Worm (Caenorhabditis elegans) whole organism, L4 larva: ENCODE data around the gene ZK1307.7.

Source experiments
- F10B5.3 ChIP-seq: sonication (generic microtip); optimal IDR thresholded peaks from 2 replicates; lab custom pipeline; 2016; ENCODE audit warnings: mild to moderate bottlenecking, missing genetic modification characterization, missing compliant biosample characterization
- F37D6.2 ChIP-seq: sonication (generic microtip); optimal IDR thresholded peaks from 2 replicates; lab custom pipeline; 2016; ENCODE audit warnings: mild to moderate bottlenecking, missing genetic modification characterization, missing compliant biosample characterization
- F44E2.7 ChIP-seq: fragments of 200-800 bp; sonication (Bioruptor generic); IDR thresholded peaks from 2 replicates; pipeline ENCODE4 v2.1.2; 2022; ENCODE audit warnings: missing genetic modification characterization, missing compliant biosample characterization
- F49E8.2 ChIP-seq: sonication (generic microtip); optimal IDR thresholded peaks from 2 replicates; lab custom pipeline; 2016; ENCODE audit warnings: missing compliant biosample characterization, mild to moderate bottlenecking, missing genetic modification characterization, borderline replicate concordance
- T26A8.4 ChIP-seq: fragments of 200-800 bp; sonication (Bioruptor generic); IDR thresholded peaks from 2 replicates; pipeline ENCODE4 v1.3.6; 2022; ENCODE audit warnings: missing genetic modification characterization, missing compliant biosample characterization
- Y105C5A.15 ChIP-seq: fragments of 200-800 bp; sonication (Bioruptor generic); IDR thresholded peaks from 2 replicates; pipeline ENCODE4 v1.3.6; 2022; ENCODE audit warnings: missing genetic modification characterization, missing compliant biosample characterization
- Y5F2A.4 ChIP-seq: fragments of 200-800 bp; sonication (Bioruptor generic); optimal IDR thresholded peaks from 2 replicates; lab custom pipeline; 2018; ENCODE audit warnings: mild to moderate bottlenecking, missing genetic modification characterization, missing compliant biosample characterization
- Y75B8A.6 ChIP-seq: fragments of 200-800 bp; sonication (Bioruptor generic); IDR thresholded peaks from 2 replicates; pipeline ENCODE4 v1.3.6; 2022; ENCODE audit warnings: missing genetic modification reagents, missing genetic modification characterization, missing compliant biosample characterization
- ZK337.2 ChIP-seq: fragments of 200-800 bp; sonication (Bioruptor generic); IDR thresholded peaks from 2 replicates; pipeline ENCODE4 v1.3.6; 2022; ENCODE audit warnings: missing genetic modification reagents, missing genetic modification characterization, missing compliant biosample characterization
- aha-1 ChIP-seq: fragments of 150-350 bp; peaks from one replicate; lab custom pipeline; 2014; ENCODE audit warnings: missing biosample characterization, missing genetic modification characterization
- arid-1 ChIP-seq: fragments of 200-800 bp; sonication (Bioruptor generic); conservative IDR thresholded peaks from 2 replicates; pipeline ENCODE4 v1.3.6; 2022; ENCODE audit warnings: missing genetic modification reagents, missing genetic modification characterization, missing compliant biosample characterization
- attf-4 ChIP-seq: sonication (generic microtip); optimal IDR thresholded peaks from 3 replicates; lab custom pipeline; 2017; ENCODE audit warnings: missing biosample characterization, missing genetic modification characterization
- ceh-20 ChIP-seq: fragments of 200-800 bp; sonication (Bioruptor generic); IDR thresholded peaks from 2 replicates; pipeline ENCODE4 v1.3.6; 2022; ENCODE audit warnings: missing genetic modification reagents, missing genetic modification characterization, missing compliant biosample characterization
- ceh-32 ChIP-seq: sonication (generic microtip); optimal IDR thresholded peaks from 2 replicates; lab custom pipeline; 2016; ENCODE audit warnings: mild to moderate bottlenecking, missing genetic modification characterization, missing compliant biosample characterization; ENCODE audit not compliant: poor library complexity
- ceh-82 ChIP-seq: sonication (generic microtip); optimal IDR thresholded peaks from 2 replicates; lab custom pipeline; 2017; ENCODE audit warnings: missing biosample characterization, missing genetic modification characterization
- ctbp-1 ChIP-seq: fragments of 200-800 bp; sonication (Bioruptor generic); IDR thresholded peaks from 2 replicates; pipeline ENCODE4 v1.3.6; 2022; ENCODE audit warnings: missing genetic modification reagents, missing genetic modification characterization, missing compliant biosample characterization
- daf-19 ChIP-seq: fragments of 200-800 bp; sonication (Bioruptor generic); conservative IDR thresholded peaks from 2 replicates; pipeline ENCODE4 v1.3.6; 2022; ENCODE audit warnings: missing genetic modification characterization, missing compliant biosample characterization
- duxl-1 ChIP-seq: sonication (generic microtip); optimal IDR thresholded peaks from 2 replicates; lab custom pipeline; 2016; ENCODE audit warnings: mild to moderate bottlenecking, missing genetic modification characterization, moderate library complexity, missing compliant biosample characterization; ENCODE audit not compliant: poor library complexity
- dve-1 ChIP-seq: sonication (generic microtip); optimal IDR thresholded peaks from 2 replicates; lab custom pipeline; 2017; ENCODE audit warnings: antibody characterized with exemption, mild to moderate bottlenecking, missing genetic modification characterization, missing compliant biosample characterization; ENCODE audit not compliant: insufficient read depth
- fkh-10 ChIP-seq: fragments of 150-350 bp; optimal IDR thresholded peaks from 2 replicates; lab custom pipeline; 2014; ENCODE audit warnings: missing biosample characterization, missing genetic modification reagents, missing genetic modification characterization
- gei-8 ChIP-seq: fragments of 200-800 bp; sonication (Bioruptor generic); optimal IDR thresholded peaks from 2 replicates; lab custom pipeline; 2018; ENCODE audit warnings: mild to moderate bottlenecking, missing genetic modification characterization, missing compliant biosample characterization
- hlh-11 ChIP-seq: fragments of 200-800 bp; sonication (Bioruptor generic); optimal IDR thresholded peaks from 2 replicates; lab custom pipeline; 2018; ENCODE audit warnings: mild to moderate bottlenecking, missing genetic modification characterization, missing compliant biosample characterization
- lin-29 ChIP-seq: fragments of 200-800 bp; sonication (Bioruptor generic); IDR thresholded peaks from 2 replicates; pipeline ENCODE4 v1.3.6; 2022; ENCODE audit warnings: missing genetic modification reagents, missing genetic modification characterization, missing compliant biosample characterization
- lin-39 ChIP-seq: fragments of 150-350 bp; optimal IDR thresholded peaks from 2 replicates; lab custom pipeline; 2014; ENCODE audit warnings: missing biosample characterization, missing genetic modification reagents, missing genetic modification characterization
- lir-3 ChIP-seq: sonication (generic microtip); optimal IDR thresholded peaks from 2 replicates; lab custom pipeline; 2016; ENCODE audit warnings: mild to moderate bottlenecking, missing genetic modification characterization, missing compliant biosample characterization
- lsy-2 ChIP-seq, 2 experiments: fragments of 150-350 bp in 1 of 2; sonication (generic microtip) in 1 of 2; optimal IDR thresholded peaks; 2 replicates each; lab custom pipeline; 2014 to 2017; ENCODE audit warnings: missing biosample characterization in 2 of 2, missing genetic modification characterization in 2 of 2
- madf-5 ChIP-seq, 2 experiments: fragments of 200-800 bp; sonication (Bioruptor generic); IDR thresholded peaks; 2 replicates each; pipeline ENCODE4 v1.3.6; 2022; ENCODE audit warnings: missing compliant biosample characterization in 2 of 2, missing genetic modification characterization in 2 of 2
- madf-9 ChIP-seq: fragments of 200-800 bp; sonication (Bioruptor generic); conservative IDR thresholded peaks from 2 replicates; pipeline ENCODE4 v1.3.6; 2022; ENCODE audit warnings: missing genetic modification reagents, missing genetic modification characterization, missing compliant biosample characterization
- mdl-1 ChIP-seq, 2 experiments: fragments of 150-350 bp in 1 of 2; sonication (generic microtip) in 1 of 2; optimal IDR thresholded peaks; 2 replicates each; lab custom pipeline; 2014 to 2017; ENCODE audit warnings: missing biosample characterization in 2 of 2, missing genetic modification characterization in 2 of 2
- mep-1 ChIP-seq: fragments of 150-350 bp; sonication (generic microtip); optimal IDR thresholded peaks from 3 replicates; lab custom pipeline; 2014; ENCODE audit warnings: missing biosample characterization, missing genetic modification characterization
- mes-2 ChIP-seq: sonication (generic microtip); optimal IDR thresholded peaks from 2 replicates; lab custom pipeline; 2016; ENCODE audit warnings: missing genotype, mild to moderate bottlenecking, missing genetic modification characterization, missing compliant biosample characterization; ENCODE audit not compliant: poor library complexity, severe bottlenecking
- nhr-102 ChIP-seq: sonication (generic microtip); optimal IDR thresholded peaks from 2 replicates; lab custom pipeline; 2016; ENCODE audit warnings: mild to moderate bottlenecking, missing genetic modification characterization, moderate library complexity, missing compliant biosample characterization
- nhr-11 ChIP-seq: fragments of 150-350 bp; optimal IDR thresholded peaks from 2 replicates; lab custom pipeline; 2014; ENCODE audit warnings: missing biosample characterization, missing genetic modification characterization
- nhr-237 ChIP-seq: sonication (generic microtip); optimal IDR thresholded peaks from 2 replicates; lab custom pipeline; 2017; ENCODE audit warnings: missing biosample characterization, missing genetic modification characterization
- nhr-25 ChIP-seq: sonication (generic microtip); optimal IDR thresholded peaks from 2 replicates; lab custom pipeline; 2017; ENCODE audit warnings: missing genetic modification characterization, mild to moderate bottlenecking, missing compliant biosample characterization, antibody characterized with exemption, moderate library complexity, borderline replicate concordance; ENCODE audit not compliant: insufficient read depth
- nhr-48 ChIP-seq: sonication (generic microtip); optimal IDR thresholded peaks from 2 replicates; lab custom pipeline; 2016; ENCODE audit warnings: mild to moderate bottlenecking, missing genetic modification characterization, missing compliant biosample characterization
- nhr-6 ChIP-seq: fragments of 150-350 bp; optimal IDR thresholded peaks from 2 replicates; lab custom pipeline; 2014; ENCODE audit warnings: missing biosample characterization, missing genetic modification characterization
- nhr-76 ChIP-seq: fragments of 150-350 bp; optimal IDR thresholded peaks from 2 replicates; lab custom pipeline; 2014; ENCODE audit warnings: missing biosample characterization, missing genetic modification characterization
- pha-4 ChIP-seq, 2 experiments: fragments of 150-350 bp in 1 of 2; fragments of 200-800 bp in 1 of 2; sonication (Bioruptor generic) in 1 of 2; IDR thresholded peaks in 1 of 2; optimal IDR thresholded peaks in 1 of 2; 2 replicates each; pipeline versions ENCODE4 v1.3.6 to Lab custom; 2014 to 2022; ENCODE audit warnings: missing genetic modification characterization in 2 of 2, missing genetic modification reagents in 2 of 2, missing biosample characterization in 1 of 2, missing compliant biosample characterization in 1 of 2
- php-3 ChIP-seq: fragments of 200-800 bp; sonication (Bioruptor generic); IDR thresholded peaks from 2 replicates; pipeline ENCODE4 v1.3.6; 2022; ENCODE audit warnings: missing genetic modification reagents, missing genetic modification characterization, missing compliant biosample characterization
- snpc-4 ChIP-seq: fragments of 150-350 bp; optimal IDR thresholded peaks from 2 replicates; lab custom pipeline; 2014; ENCODE audit warnings: missing biosample characterization, missing genetic modification characterization
- tra-1 ChIP-seq: fragments of 200-800 bp; sonication (Bioruptor generic); IDR thresholded peaks from 2 replicates; pipeline ENCODE4 v1.3.6; 2022; ENCODE audit warnings: missing genetic modification reagents, missing genetic modification characterization, missing compliant biosample characterization
- unc-39 ChIP-seq: sonication (generic microtip); optimal IDR thresholded peaks from 2 replicates; lab custom pipeline; 2017; ENCODE audit warnings: missing biosample characterization, missing genetic modification characterization
- zip-11 ChIP-seq: fragments of 200-800 bp; sonication (Bioruptor generic); IDR thresholded peaks from 2 replicates; pipeline ENCODE4 v1.3.6; 2022; ENCODE audit warnings: missing genetic modification characterization, missing compliant biosample characterization
- zip-2 ChIP-seq: fragments of 150-350 bp; optimal IDR thresholded peaks from 2 replicates; lab custom pipeline; 2014; ENCODE audit warnings: missing biosample characterization, missing genetic modification characterization
- ztf-7 ChIP-seq: fragments of 150-350 bp; optimal IDR thresholded peaks from 2 replicates; lab custom pipeline; 2014; ENCODE audit warnings: missing biosample characterization, missing genetic modification characterization

ZK1307.7 gene

ce11 chrII:9601679-9602078, 34.7 kb upstream of the ZK1307.7 start (continued):
- TF ChIP-seq ceh-82 (tag; lab: Kevin White, UChicago) (no peak), daf-19 (GFP tag; lab: Robert Waterston, UW) (no peak), madf-9 (GFP tag; lab: Robert Waterston, UW) (no peak), F10B5.3 (tag; lab: Kevin White, UChicago) (no peak), ctbp-1 (GFP tag; lab: Robert Waterston, UW) (no peak), nhr-6 (tag; lab: Kevin White, UChicago) (no peak), arid-1 (no peak), nhr-11 (tag; lab: Kevin White, UChicago) (peak; percentile 82), ceh-32 (tag; lab: Kevin White, UChicago) (no peak)

DNA sequence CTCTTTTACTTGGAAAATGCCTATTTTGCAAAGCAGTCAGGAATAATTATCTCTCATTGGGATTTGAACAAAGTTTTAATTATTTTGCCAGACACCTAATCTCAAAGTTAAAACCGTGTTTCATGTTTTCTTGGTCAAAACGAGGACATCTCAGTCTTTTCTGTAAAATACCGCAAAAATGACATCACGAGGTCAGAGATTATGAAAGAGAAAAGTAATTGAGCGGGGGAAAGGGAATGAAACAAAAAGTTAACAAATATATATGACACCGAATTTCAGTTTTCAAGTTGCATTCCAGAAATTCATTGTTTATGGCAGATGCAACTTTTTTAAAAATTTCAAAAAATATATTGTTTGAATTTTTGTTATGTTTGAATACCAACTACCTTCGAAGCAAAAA, 33.8 kb upstream of the ZK1307.7 start:
- TF ChIP-seq ztf-7 (tag; lab: Kevin White, UChicago): no peak
- no peak for TF ChIP-seq mes-2 (tag; lab: Kevin White, UChicago)
- no peak for TF ChIP-seq nhr-76 (tag; lab: Kevin White, UChicago)
- no peak for TF ChIP-seq gei-8 (GFP tag; lab: Kevin White, UChicago)
- no peak for TF ChIP-seq Y75B8A.6 (GFP tag; lab: Robert Waterston, UW)
- no peak for TF ChIP-seq F44E2.7 (GFP tag; lab: Robert Waterston, UW)
- TF ChIP-seq T26A8.4 (GFP tag; lab: Robert Waterston, UW): no peak
- TF ChIP-seq dve-1: peak; percentile 46
- no peak for TF ChIP-seq attf-4 (tag; lab: Kevin White, UChicago)
- TF ChIP-seq pha-4 (GFP tag; IDR thresholded peaks at IDR 0.05; lab: Robert Waterston, UW): no peak
- no peak for TF ChIP-seq pha-4 (tag; optimal IDR thresholded peaks at IDR 0.05; lab: Kevin White, UChicago)
- TF ChIP-seq zip-2 (tag; lab: Kevin White, UChicago): no peak
- TF ChIP-seq lsy-2 (tag; optimal IDR thresholded peaks at IDR 0.05; lab: Kevin White, UChicago): no peak
- TF ChIP-seq nhr-237 (tag; lab: Kevin White, UChicago): no peak
- TF ChIP-seq lir-3 (tag; lab: Kevin White, UChicago): no peak
- TF ChIP-seq hlh-11 (tag; lab: Kevin White, UChicago): no peak
- TF ChIP-seq fkh-10 (GFP tag; lab: Kevin White, UChicago): no peak
- TF ChIP-seq zip-11 (GFP tag; lab: Robert Waterston, UW): no peak
- TF ChIP-seq aha-1: peak; percentile 89
- TF ChIP-seq Y105C5A.15 (GFP tag; lab: Robert Waterston, UW): no peak
- TF ChIP-seq madf-9 (GFP tag; lab: Robert Waterston, UW): no peak
- TF ChIP-seq mep-1 (tag; lab: Kevin White, UChicago): peak; percentile 4

DNA sequence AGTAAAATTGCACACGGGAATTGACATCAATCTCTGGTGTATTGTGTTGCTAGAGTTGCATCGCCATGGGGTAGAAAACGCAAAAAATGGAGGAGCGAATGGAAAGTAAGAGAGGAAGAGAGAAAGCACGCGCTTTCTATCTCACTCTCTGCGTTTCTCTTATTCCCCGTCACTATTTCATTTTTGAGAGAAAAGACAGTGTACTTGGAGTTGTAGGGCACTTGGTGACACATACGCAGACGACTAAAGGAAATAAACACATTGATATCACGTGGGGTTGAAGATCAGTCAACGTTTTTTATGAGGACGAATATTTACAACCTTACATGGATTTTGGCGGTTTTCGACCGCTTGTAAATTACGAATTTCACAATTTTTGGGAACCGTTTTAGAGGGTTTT, 33.0 kb upstream of the ZK1307.7 start:
- TF ChIP-seq lin-39 (tag; lab: Kevin White, UChicago) (peak; percentile 42), madf-5 (GFP tag; IDR thresholded peaks at IDR 0.05; lab: Robert Waterston, UW) (no peak), T26A8.4 (GFP tag; lab: Robert Waterston, UW) (peak; percentile 76), nhr-25 (tag; lab: Kevin White, UChicago) (peak; percentile 62), F37D6.2 (tag; lab: Kevin White, UChicago) (peak; percentile 42), F44E2.7 (GFP tag; lab: Robert Waterston, UW) (no peak), nhr-237 (tag; lab: Kevin White, UChicago) (no peak), lin-29 (peak; percentile 64; the same call in 1 of the 2 replicates), php-3 (peak; percentile 84), duxl-1 (tag; lab: Kevin White, UChicago) (peak; percentile 53), unc-39 (tag; lab: Kevin White, UChicago) (no peak), ZK337.2 (no peak), fkh-10 (GFP tag; lab: Kevin White, UChicago) (peak; percentile 30), pha-4 (GFP tag; IDR thresholded peaks at IDR 0.05; lab: Robert Waterston, UW) (peak; percentile 82), pha-4 (tag; optimal IDR thresholded peaks at IDR 0.05; lab: Kevin White, UChicago) (peak; percentile 87), nhr-102 (tag; lab: Kevin White, UChicago) (peak; percentile 89), ceh-20 (peak; percentile 85), F49E8.2 (tag; lab: Kevin White, UChicago) (no peak), tra-1 (GFP tag; lab: Robert Waterston, UW) (peak; percentile 97), Y5F2A.4 (no peak), mep-1 (tag; lab: Kevin White, UChicago) (peak; percentile 96), ceh-82 (tag; lab: Kevin White, UChicago) (no peak), nhr-48 (tag; lab: Kevin White, UChicago) (peak; percentile 97), mdl-1 (tag; optimal IDR thresholded peaks at IDR 0.05; lab: Kevin White, UChicago) (peak; percentile 99 to 100), snpc-4 (tag; lab: Kevin White, UChicago) (no peak)
